Worm (Caenorhabditis elegans) whole organism, L4 larva: ENCODE measurements around the gene K07H8.5.

ENCODE experiments used
- D1046.2 ChIP-seq: fragments of 200-800 bp; sonication (Bioruptor generic); IDR thresholded peaks from 2 replicates; pipeline ENCODE4 v1.3.6; 2022; ENCODE audit warnings: missing genetic modification characterization, missing compliant biosample characterization
- F26F4.8 ChIP-seq: fragments of 200-800 bp; sonication (Bioruptor generic); conservative IDR thresholded peaks from 2 replicates; pipeline ENCODE4 v1.3.6; 2022; ENCODE audit warnings: missing genetic modification characterization, missing compliant biosample characterization
- Y5F2A.4 ChIP-seq: fragments of 200-800 bp; sonication (Bioruptor generic); optimal IDR thresholded peaks from 2 replicates; lab custom pipeline; 2018; ENCODE audit warnings: mild to moderate bottlenecking, missing genetic modification characterization, missing compliant biosample characterization
- Y75B8A.6 ChIP-seq: fragments of 200-800 bp; sonication (Bioruptor generic); IDR thresholded peaks from 2 replicates; pipeline ENCODE4 v1.3.6; 2022; ENCODE audit warnings: missing genetic modification reagents, missing genetic modification characterization, missing compliant biosample characterization
- ZK546.5 ChIP-seq, 2 experiments: sonication (generic microtip); optimal IDR thresholded peaks; 2 replicates each; lab custom pipeline; 2017; ENCODE audit warnings: missing biosample characterization in 2 of 2, missing genetic modification characterization in 2 of 2
- aha-1 ChIP-seq: fragments of 150-350 bp; peaks from one replicate; lab custom pipeline; 2014; ENCODE audit warnings: missing biosample characterization, missing genetic modification characterization
- ceh-44 ChIP-seq: fragments of 200-800 bp; sonication (Bioruptor generic); IDR thresholded peaks from 2 replicates; pipeline ENCODE4 v1.3.6; 2022; ENCODE audit warnings: missing genetic modification reagents, missing genetic modification characterization, missing compliant biosample characterization
- ceh-62 ChIP-seq: sonication (generic microtip); optimal IDR thresholded peaks from 2 replicates; lab custom pipeline; 2017; ENCODE audit warnings: missing biosample characterization, missing genetic modification characterization
- dmd-6 ChIP-seq: fragments of 200-800 bp; sonication (Bioruptor generic); IDR thresholded peaks from 2 replicates; pipeline ENCODE4 v1.3.6; 2022; ENCODE audit warnings: missing genetic modification reagents, missing genetic modification characterization, missing compliant biosample characterization
- dve-1 ChIP-seq: sonication (generic microtip); optimal IDR thresholded peaks from 2 replicates; lab custom pipeline; 2017; ENCODE audit warnings: antibody characterized with exemption, mild to moderate bottlenecking, missing genetic modification characterization, missing compliant biosample characterization; ENCODE audit not compliant: insufficient read depth
- gei-8 ChIP-seq: fragments of 200-800 bp; sonication (Bioruptor generic); optimal IDR thresholded peaks from 2 replicates; lab custom pipeline; 2018; ENCODE audit warnings: mild to moderate bottlenecking, missing genetic modification characterization, missing compliant biosample characterization
- hif-1 ChIP-seq, 2 experiments: sonication (generic microtip); optimal IDR thresholded peaks; 2 replicates each; lab custom pipeline; 2016 to 2017; ENCODE audit warnings: missing compliant biosample characterization in 2 of 2, missing genetic modification characterization in 2 of 2, missing genetic modification reagents in 2 of 2, missing genotype in 2 of 2, mild to moderate bottlenecking in 1 of 2
- hlh-11 ChIP-seq: fragments of 200-800 bp; sonication (Bioruptor generic); optimal IDR thresholded peaks from 2 replicates; lab custom pipeline; 2018; ENCODE audit warnings: mild to moderate bottlenecking, missing genetic modification characterization, missing compliant biosample characterization
- jun-1 ChIP-seq: fragments of 150-350 bp; optimal IDR thresholded peaks from 2 replicates; lab custom pipeline; 2014; ENCODE audit warnings: missing biosample characterization, missing genetic modification reagents, missing genetic modification characterization
- lin-1 ChIP-seq: fragments of 200-800 bp; sonication (Bioruptor generic); IDR thresholded peaks from 2 replicates; pipeline ENCODE4 v1.3.6; 2022; ENCODE audit warnings: missing genetic modification reagents, missing genetic modification characterization, missing compliant biosample characterization
- lin-13 ChIP-seq: fragments of 150-350 bp; optimal IDR thresholded peaks from 2 replicates; lab custom pipeline; 2014; ENCODE audit warnings: missing biosample characterization, missing genetic modification reagents, missing genetic modification characterization
- lin-39 ChIP-seq: fragments of 150-350 bp; optimal IDR thresholded peaks from 2 replicates; lab custom pipeline; 2014; ENCODE audit warnings: missing biosample characterization, missing genetic modification reagents, missing genetic modification characterization
- lsy-2 ChIP-seq, 2 experiments: fragments of 150-350 bp in 1 of 2; sonication (generic microtip) in 1 of 2; optimal IDR thresholded peaks; 2 replicates each; lab custom pipeline; 2014 to 2017; ENCODE audit warnings: missing biosample characterization in 2 of 2, missing genetic modification characterization in 2 of 2
- madf-9 ChIP-seq: fragments of 200-800 bp; sonication (Bioruptor generic); conservative IDR thresholded peaks from 2 replicates; pipeline ENCODE4 v1.3.6; 2022; ENCODE audit warnings: missing genetic modification reagents, missing genetic modification characterization, missing compliant biosample characterization
- mdl-1 ChIP-seq, 2 experiments: fragments of 150-350 bp in 1 of 2; sonication (generic microtip) in 1 of 2; optimal IDR thresholded peaks; 2 replicates each; lab custom pipeline; 2014 to 2017; ENCODE audit warnings: missing biosample characterization in 2 of 2, missing genetic modification characterization in 2 of 2
- mep-1 ChIP-seq: fragments of 150-350 bp; sonication (generic microtip); optimal IDR thresholded peaks from 3 replicates; lab custom pipeline; 2014; ENCODE audit warnings: missing biosample characterization, missing genetic modification characterization
- nhr-10 ChIP-seq: fragments of 150-350 bp; optimal IDR thresholded peaks from 2 replicates; lab custom pipeline; 2014; ENCODE audit warnings: missing biosample characterization, missing genetic modification characterization
- nhr-11 ChIP-seq: fragments of 150-350 bp; optimal IDR thresholded peaks from 2 replicates; lab custom pipeline; 2014; ENCODE audit warnings: missing biosample characterization, missing genetic modification characterization
- nhr-111 ChIP-seq: fragments of 200-800 bp; sonication (Bioruptor generic); optimal IDR thresholded peaks from 2 replicates; lab custom pipeline; 2018; ENCODE audit warnings: mild to moderate bottlenecking, missing genetic modification characterization, missing compliant biosample characterization
- nhr-237 ChIP-seq: sonication (generic microtip); optimal IDR thresholded peaks from 2 replicates; lab custom pipeline; 2017; ENCODE audit warnings: missing biosample characterization, missing genetic modification characterization
- nhr-25 ChIP-seq: sonication (generic microtip); optimal IDR thresholded peaks from 2 replicates; lab custom pipeline; 2017; ENCODE audit warnings: missing genetic modification characterization, mild to moderate bottlenecking, missing compliant biosample characterization, antibody characterized with exemption, moderate library complexity, borderline replicate concordance; ENCODE audit not compliant: insufficient read depth
- nhr-28 ChIP-seq: fragments of 150-350 bp; optimal IDR thresholded peaks from 2 replicates; lab custom pipeline; 2014; ENCODE audit warnings: missing biosample characterization, missing genetic modification characterization
- nhr-42 ChIP-seq: fragments of 200-800 bp; sonication (Bioruptor generic); IDR thresholded peaks from 2 replicates; pipeline ENCODE4 v1.3.6; 2022; ENCODE audit warnings: missing genetic modification characterization, missing compliant biosample characterization
- nhr-48 ChIP-seq: sonication (generic microtip); optimal IDR thresholded peaks from 2 replicates; lab custom pipeline; 2016; ENCODE audit warnings: mild to moderate bottlenecking, missing genetic modification characterization, missing compliant biosample characterization
- nhr-6 ChIP-seq: fragments of 150-350 bp; optimal IDR thresholded peaks from 2 replicates; lab custom pipeline; 2014; ENCODE audit warnings: missing biosample characterization, missing genetic modification characterization
- nhr-76 ChIP-seq: fragments of 150-350 bp; optimal IDR thresholded peaks from 2 replicates; lab custom pipeline; 2014; ENCODE audit warnings: missing biosample characterization, missing genetic modification characterization
- nhr-77 ChIP-seq: fragments of 150-350 bp; optimal IDR thresholded peaks from 2 replicates; lab custom pipeline; 2014; ENCODE audit warnings: missing biosample characterization, missing genetic modification characterization
- pha-4 ChIP-seq, 2 experiments: fragments of 150-350 bp in 1 of 2; fragments of 200-800 bp in 1 of 2; sonication (Bioruptor generic) in 1 of 2; IDR thresholded peaks in 1 of 2; optimal IDR thresholded peaks in 1 of 2; 2 replicates each; pipeline versions ENCODE4 v1.3.6 to Lab custom; 2014 to 2022; ENCODE audit warnings: missing genetic modification characterization in 2 of 2, missing genetic modification reagents in 2 of 2, missing biosample characterization in 1 of 2, missing compliant biosample characterization in 1 of 2
- pqm-1 ChIP-seq: sonication (generic microtip); optimal IDR thresholded peaks from 2 replicates; lab custom pipeline; 2017; ENCODE audit warnings: missing biosample characterization, missing genetic modification characterization
- sdz-12 ChIP-seq: fragments of 200-800 bp; sonication (Bioruptor generic); optimal IDR thresholded peaks from 2 replicates; lab custom pipeline; 2018; ENCODE audit warnings: mild to moderate bottlenecking, missing genetic modification characterization, missing compliant biosample characterization
- set-16 ChIP-seq: fragments of 200-800 bp; sonication (Bioruptor generic); IDR thresholded peaks from 2 replicates; pipeline ENCODE4 v1.3.6; 2022; ENCODE audit warnings: missing genetic modification reagents, missing genetic modification characterization, missing compliant biosample characterization
- skn-1 ChIP-seq: fragments of 150-350 bp; optimal IDR thresholded peaks from 2 replicates; lab custom pipeline; 2014; ENCODE audit warnings: missing biosample characterization, missing genetic modification characterization
- snpc-1.2 ChIP-seq: fragments of 200-800 bp; sonication (Bioruptor generic); IDR thresholded peaks from 2 replicates; pipeline ENCODE4 v1.3.6; 2022; ENCODE audit warnings: missing genetic modification reagents, missing genetic modification characterization, missing compliant biosample characterization
- unc-39 ChIP-seq: sonication (generic microtip); optimal IDR thresholded peaks from 2 replicates; lab custom pipeline; 2017; ENCODE audit warnings: missing biosample characterization, missing genetic modification characterization
- zag-1 ChIP-seq: fragments of 150-350 bp; optimal IDR thresholded peaks from 2 replicates; lab custom pipeline; 2014; ENCODE audit warnings: missing biosample characterization, missing genetic modification characterization
- zfp-2 ChIP-seq: sonication (generic microtip); optimal IDR thresholded peaks from 2 replicates; lab custom pipeline; 2016; ENCODE audit warnings: mild to moderate bottlenecking, missing genetic modification characterization, missing compliant biosample characterization
- zip-2 ChIP-seq: fragments of 150-350 bp; optimal IDR thresholded peaks from 2 replicates; lab custom pipeline; 2014; ENCODE audit warnings: missing biosample characterization, missing genetic modification characterization
- ztf-11 ChIP-seq: fragments of 150-350 bp; optimal IDR thresholded peaks from 2 replicates; lab custom pipeline; 2014; ENCODE audit warnings: missing biosample characterization, missing genetic modification characterization
- ztf-7 ChIP-seq: fragments of 150-350 bp; optimal IDR thresholded peaks from 2 replicates; lab custom pipeline; 2014; ENCODE audit warnings: missing biosample characterization, missing genetic modification characterization

The K07H8.5 gene

ce11 chrIV:8244112-8244511, 24.0 kb upstream of the K07H8.5 start, which contains the start of gene T09A12.1:
Gene T09A12.1 (plus strand): TSS chrIV:8244412.
- TF ChIP-seq lin-39 (tag; lab: Kevin White, UChicago) (no peak), jun-1 (tag; lab: Kevin White, UChicago) (no peak), nhr-237 (no peak), Y75B8A.6 (GFP tag; lab: Robert Waterston, UW) (no peak), ztf-7 (tag; lab: Kevin White, UChicago) (no peak), lin-1 (no peak), hif-1 (tag; optimal IDR thresholded peaks at IDR 0.05; lab: Kevin White, UChicago) (no peak), D1046.2 (GFP tag; lab: Robert Waterston, UW) (no peak), zfp-2 (tag; lab: Kevin White, UChicago) (no peak), pha-4 (GFP tag; IDR thresholded peaks at IDR 0.05; lab: Robert Waterston, UW) (no peak), pha-4 (tag; optimal IDR thresholded peaks at IDR 0.05; lab: Kevin White, UChicago) (no peak), zag-1 (tag; lab: Kevin White, UChicago) (no peak), nhr-10 (tag; lab: Kevin White, UChicago) (no peak), sdz-12 (GFP tag; lab: Kevin White, UChicago) (no peak), zip-2 (tag; lab: Kevin White, UChicago) (no peak)

DNA sequence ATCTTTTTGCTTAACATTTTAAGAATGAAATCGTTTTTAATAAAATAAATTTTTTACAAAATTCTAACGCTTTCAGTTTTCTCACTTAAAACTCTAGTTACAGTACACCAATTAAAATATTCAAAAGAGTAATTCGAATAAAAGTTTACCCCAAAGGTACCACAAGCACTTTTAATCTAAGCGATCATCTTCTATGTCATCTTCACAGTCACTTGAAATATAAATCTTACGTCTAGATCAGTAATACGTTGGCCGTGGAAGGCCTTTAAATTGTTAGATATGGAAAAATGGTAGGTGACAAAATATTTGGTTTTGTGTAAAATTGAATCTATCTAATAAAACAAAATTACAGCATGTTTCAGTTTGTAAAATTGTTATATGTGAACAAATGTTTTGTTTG, 20.8 kb upstream of the K07H8.5 start:
- no peak for TF ChIP-seq lsy-2 (tag; optimal IDR thresholded peaks at IDR 0.05; lab: Kevin White, UChicago)
- TF ChIP-seq aha-1 (tag; lab: Kevin White, UChicago): peak; percentile 31
- no peak for TF ChIP-seq ztf-11 (tag; lab: Kevin White, UChicago)
- TF ChIP-seq ZK546.5 (tag; optimal IDR thresholded peaks at IDR 0.05; lab: Kevin White, UChicago): no peak

ce11 chrIV:8251346-8251745, 16.8 kb upstream of the K07H8.5 start:
- TF ChIP-seq aha-1 (tag; lab: Kevin White, UChicago) (no peak), ceh-62 (tag; lab: Kevin White, UChicago) (no peak), dve-1 (peak; percentile 69), nhr-10 (tag; lab: Kevin White, UChicago) (no peak), nhr-28 (tag; lab: Kevin White, UChicago) (peak; percentile 38), dmd-6 (peak; percentile 75), hlh-11 (peak; percentile 21), nhr-77 (peak; percentile 6), madf-9 (GFP tag; lab: Robert Waterston, UW) (no peak), unc-39 (tag; lab: Kevin White, UChicago) (no peak), nhr-111 (GFP tag; lab: Kevin White, UChicago) (no peak), nhr-76 (tag; lab: Kevin White, UChicago) (no peak), nhr-11 (no peak), nhr-48 (no peak), mep-1 (tag; lab: Kevin White, UChicago) (peak; percentile 26), ceh-44 (GFP tag; lab: Robert Waterston, UW) (no peak), nhr-6 (no peak), lin-13 (GFP tag; lab: Kevin White, UChicago) (no peak), gei-8 (GFP tag; lab: Kevin White, UChicago) (no peak), skn-1 (no peak), snpc-1.2 (GFP tag; lab: Robert Waterston, UW) (no peak), Y5F2A.4 (GFP tag; lab: Kevin White, UChicago) (no peak), pqm-1 (tag; lab: Kevin White, UChicago) (peak; percentile 29), mdl-1 (tag; optimal IDR thresholded peaks at IDR 0.05; lab: Kevin White, UChicago) (peak in 1 of 2 experiments; percentile 45), nhr-42 (no peak), pha-4 (GFP tag; IDR thresholded peaks at IDR 0.05; lab: Robert Waterston, UW) (no peak), pha-4 (tag; optimal IDR thresholded peaks at IDR 0.05; lab: Kevin White, UChicago) (no peak), F26F4.8 (GFP tag; lab: Robert Waterston, UW) (no peak), set-16 (no peak), nhr-25 (tag; lab: Kevin White, UChicago) (no peak)
